Worm (Caenorhabditis elegans) whole organism, L1 larva: Measurements from ENCODE around the gene T02B11.4.

ENCODE experiments used
- dsc-1 ChIP-seq: sonication (generic microtip); optimal IDR thresholded peaks from 2 replicates; lab custom pipeline; 2016; ENCODE audit warnings: mild to moderate bottlenecking, missing genetic modification characterization, missing compliant biosample characterization
- ets-5 ChIP-seq: fragments of 200-800 bp; sonication (Bioruptor generic); IDR thresholded peaks from 2 replicates; pipeline ENCODE4 v1.3.6; 2022; ENCODE audit warnings: missing genetic modification characterization, missing compliant biosample characterization
- nhr-11 ChIP-seq: fragments of 150-350 bp; optimal IDR thresholded peaks from 2 replicates; lab custom pipeline; 2014; ENCODE audit warnings: missing biosample characterization, missing genetic modification characterization
- nhr-237 ChIP-seq: fragments of 150-350 bp; optimal IDR thresholded peaks from 2 replicates; lab custom pipeline; 2014; ENCODE audit warnings: missing biosample characterization, missing genetic modification characterization
- nhr-28 ChIP-seq: fragments of 150-350 bp; optimal IDR thresholded peaks from 2 replicates; lab custom pipeline; 2014; ENCODE audit warnings: missing biosample characterization, missing genetic modification characterization
- pqm-1 ChIP-seq: sonication (generic microtip); optimal IDR thresholded peaks from 3 replicates; lab custom pipeline; 2017; ENCODE audit warnings: missing biosample characterization, missing genetic modification characterization

ce11 chrV:899087-899486 lies 28.2 kb upstream of the T02B11.4 start, which contains the start of gene nas-32:
- TF ChIP-seq ets-5 (GFP tag; lab: Robert Waterston, UW): no peak
- no peak for TF ChIP-seq nhr-237 (tag; lab: Kevin White, UChicago)
- TF ChIP-seq pqm-1 (tag; lab: Kevin White, UChicago): no peak
- TF ChIP-seq dsc-1 (tag; lab: Kevin White, UChicago): no peak
- no peak for TF ChIP-seq nhr-28
- TF ChIP-seq nhr-11 (tag; lab: Kevin White, UChicago): no peak
